Worm (Caenorhabditis elegans) whole organism, young adult: Measurements from ENCODE around the gene dod-19.

Source experiments
- Y67H2A.10 ChIP-seq: fragments of 200-800 bp; sonication (Bioruptor generic); conservative IDR thresholded peaks from 2 replicates; pipeline ENCODE4 v1.3.6; 2022; ENCODE audit warnings: missing genetic modification reagents, missing genetic modification characterization, missing compliant biosample characterization
- ama-1 ChIP-seq, 3 experiments: fragments of 150-350 bp in 1 of 3; sonication (generic microtip) in 2 of 3; optimal IDR thresholded peaks; 2 replicates each; lab custom pipeline; 2014 to 2018; ENCODE audit warnings: missing biosample characterization in 2 of 3, missing genetic modification characterization in 2 of 3, missing genetic modification reagents in 2 of 3
- madf-6 ChIP-seq: fragments of 200-800 bp; sonication (Bioruptor generic); IDR thresholded peaks from 2 replicates; pipeline ENCODE4 v1.3.6; 2022; ENCODE audit warnings: missing genetic modification reagents, missing genetic modification characterization, missing compliant biosample characterization
- nhr-120 ChIP-seq: fragments of 200-800 bp; sonication (Bioruptor generic); IDR thresholded peaks from 2 replicates; pipeline ENCODE4 v1.3.6; 2022; ENCODE audit warnings: missing genetic modification characterization, missing compliant biosample characterization
- sdz-38 ChIP-seq: sonication (generic microtip); optimal IDR thresholded peaks from 2 replicates; lab custom pipeline; 2016; ENCODE audit warnings: missing genotype, missing genetic modification characterization, missing compliant biosample characterization
- somi-1 ChIP-seq: fragments of 200-800 bp; sonication (Bioruptor generic); optimal IDR thresholded peaks from 2 replicates; lab custom pipeline; 2018; ENCODE audit warnings: mild to moderate bottlenecking, missing genetic modification characterization, missing compliant biosample characterization
- tbp1 ChIP-seq: fragments of 200-800 bp; sonication (Bioruptor generic); optimal IDR thresholded peaks from 2 replicates; lab custom pipeline; 2018; ENCODE audit warnings: mild to moderate bottlenecking, missing genetic modification characterization, missing compliant biosample characterization

ce11 chrV:446574-446973 lies 32.0 kb upstream of the dod-19 start, which contains the start of gene srh-34:
- no peak for TF ChIP-seq somi-1 (GFP tag; lab: Kevin White, UChicago)
- TF ChIP-seq nhr-120, result no peak
- TF ChIP-seq sdz-38 (tag; lab: Kevin White, UChicago), result no peak
- no peak for TF ChIP-seq ama-1 (optimal IDR thresholded peaks at IDR 0.05; lab: Kevin White, UChicago)
- no peak for TF ChIP-seq ama-1 (GFP tag; optimal IDR thresholded peaks at IDR 0.05; lab: Kevin White, UChicago)
- no peak for TF ChIP-seq madf-6
- TF ChIP-seq Y67H2A.10 (GFP tag; lab: Robert Waterston, UW), result no peak
- no peak for TF ChIP-seq tbp1 (GFP tag; lab: Kevin White, UChicago)
